Fruit fly (Drosophila melanogaster) whole organism, wandering third instar larva: Measurements from ENCODE around the gene sgl.

Source experiments
- Abd-B ChIP-seq: fragments of >200 bp; optimal IDR thresholded peaks from 2 replicates; lab custom pipeline; 2017; ENCODE audit warnings: missing biosample characterization, missing genetic modification characterization
- Vsx2 ChIP-seq: fragments of 200-300, 225-300 bp; sonication (Bioruptor generic); optimal IDR thresholded peaks from 2 replicates; lab custom pipeline; 2018; ENCODE audit warnings: missing biosample characterization, missing genetic modification characterization; ENCODE audit not compliant: partially characterized antibody
- psq ChIP-seq: fragments of 200-800 bp; sonication (Bioruptor generic); optimal IDR thresholded peaks from 3 replicates; lab custom pipeline; 2017; ENCODE audit warnings: missing biosample characterization, mild to moderate bottlenecking, missing genetic modification characterization, moderate library complexity

DNA sequence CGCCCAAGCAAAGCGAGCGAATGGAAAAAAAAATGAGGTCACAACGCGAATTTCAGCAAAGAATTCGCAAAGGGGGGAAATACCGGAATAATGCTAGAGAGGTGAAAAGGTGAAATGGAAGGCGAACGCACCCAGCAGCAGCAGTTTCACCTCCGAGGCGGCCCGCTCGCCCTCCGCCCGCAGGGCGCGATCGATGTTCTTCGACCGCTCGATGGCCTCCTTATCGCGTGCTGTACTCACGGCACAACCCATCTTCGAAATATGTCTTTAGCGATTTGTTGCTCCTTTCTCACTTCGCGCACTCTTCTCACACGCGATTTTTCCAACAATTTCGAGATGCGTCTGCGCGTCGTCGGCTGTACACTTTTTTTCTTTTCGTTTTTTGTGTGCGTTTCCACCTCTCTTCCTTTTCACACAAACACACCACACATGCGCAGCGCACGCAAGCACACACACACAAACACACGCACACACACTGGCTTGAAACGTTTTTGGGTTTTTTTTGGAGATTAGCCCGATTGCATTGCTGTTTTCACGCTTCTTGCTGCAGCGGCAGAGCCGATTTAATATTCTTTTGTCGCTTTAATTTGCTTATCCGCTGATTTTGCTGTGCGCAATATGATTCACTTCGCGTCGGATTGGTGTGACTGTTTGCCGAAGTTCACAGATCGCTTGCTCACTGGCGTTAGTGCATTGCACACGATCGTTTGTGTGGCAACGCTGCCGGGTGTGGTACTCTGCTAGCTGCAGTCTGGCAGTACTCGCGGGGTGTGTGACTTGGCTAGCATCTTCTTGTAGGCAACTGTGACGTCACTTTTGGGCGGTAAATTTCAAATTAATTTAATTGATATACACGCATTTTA, 15.1 kb upstream of the sgl start, which contains the start of gene Galphai:
- TF ChIP-seq psq (GFP tag; lab: Kevin White, UChicago) (no peak), Abd-B (GFP tag; lab: Kevin White, UChicago) (no peak), Vsx2 (GFP tag; lab: Kevin White, UChicago) (no peak)
